Fruit fly (Drosophila melanogaster) S2 (cell line): Measurements from ENCODE around the gene CkIalpha.
A peak's percentile ranks its signal among the peaks of the same experiment; 100 is the strongest.

Source experiments
- CG8478 ChIP-seq: fragments of >200 bp; optimal IDR thresholded peaks from 2 replicates; lab custom pipeline; 2018
- CTCF ChIP-seq, 2 experiments: fragments of >200 bp; optimal IDR thresholded peaks; 2 replicates each; lab custom pipeline; 2018

CkIalpha gene

DNA sequence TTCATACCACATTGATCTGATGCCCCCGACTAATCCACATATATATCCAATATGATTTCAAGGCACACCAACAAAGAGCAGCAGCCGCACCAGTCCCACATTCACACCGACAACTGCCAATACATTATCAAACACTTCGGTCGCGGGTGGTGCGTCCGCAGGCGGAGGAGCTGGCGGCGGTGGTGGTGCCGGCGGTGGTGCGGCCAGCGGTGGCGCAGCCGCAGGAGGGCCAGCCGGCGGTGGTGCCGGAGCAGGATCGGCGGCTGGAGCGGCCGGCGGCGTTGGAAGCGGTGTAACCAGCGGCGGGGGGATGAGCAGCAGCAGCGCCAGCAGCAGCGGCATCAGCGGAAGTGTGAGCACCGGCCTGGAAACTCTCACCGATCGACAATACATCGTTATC, 1.8 kb upstream of the CkIalpha start:
- TF ChIP-seq CTCF (optimal IDR thresholded peaks at IDR 0.05; lab: Kevin White, UChicago) (no peak), CG8478 (lab: Kevin White, UChicago) (no peak)

DNA sequence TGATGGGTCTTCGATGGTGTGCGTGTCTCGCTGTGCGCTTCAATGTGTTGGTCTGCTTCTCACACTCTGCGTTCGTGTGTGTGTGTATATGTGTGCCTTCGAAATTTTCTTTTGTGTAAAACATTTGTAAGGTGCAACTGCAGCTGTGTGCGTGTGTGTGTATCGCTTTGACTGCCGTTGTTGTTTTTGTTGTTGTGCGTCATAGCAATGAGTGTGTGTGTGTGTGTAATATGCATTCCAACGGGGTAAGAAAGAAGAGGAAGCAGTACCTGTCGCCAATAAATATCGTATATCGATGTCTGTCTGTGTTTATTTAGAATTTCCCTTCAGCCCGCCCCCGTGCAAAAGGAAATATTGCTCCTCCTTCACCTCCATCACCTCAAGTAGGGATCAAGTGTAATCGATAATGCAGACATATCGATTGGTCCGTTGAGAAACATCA, 883 bp downstream of the CkIalpha start:
- TF ChIP-seq CTCF (optimal IDR thresholded peaks at IDR 0.05; lab: Kevin White, UChicago): no peak
- TF ChIP-seq CG8478 (lab: Kevin White, UChicago): no peak

DNA sequence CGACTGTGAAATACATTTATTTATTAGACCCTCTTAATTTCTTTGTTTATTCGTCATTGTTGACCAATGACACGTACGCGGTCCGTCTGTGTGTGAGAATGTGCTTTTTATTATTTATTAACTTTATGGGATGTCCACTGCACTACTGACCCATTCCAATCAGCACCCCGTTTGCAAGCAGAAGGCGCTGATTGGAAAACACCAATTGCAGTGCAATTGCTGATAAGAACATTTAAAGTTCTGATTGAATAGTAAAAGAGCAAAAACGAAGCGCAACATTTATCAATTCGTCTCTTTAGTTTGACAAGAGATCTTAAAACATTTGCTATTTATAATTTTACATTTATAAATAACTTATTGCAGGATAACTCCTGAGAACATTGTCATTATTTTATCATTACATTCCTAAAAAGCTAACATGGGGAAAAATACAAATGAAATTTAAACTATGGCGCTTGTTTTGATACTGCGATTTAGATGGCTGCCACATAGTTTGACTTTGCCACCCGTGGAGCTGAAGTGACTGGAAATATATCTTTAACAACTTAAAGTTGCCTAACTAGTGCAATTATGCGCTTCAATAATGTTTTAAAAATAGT, 5.1 kb downstream of the CkIalpha start:
- TF ChIP-seq CG8478 (lab: Kevin White, UChicago) (no peak), CTCF (optimal IDR thresholded peaks at IDR 0.05; lab: Kevin White, UChicago) (no peak)

DNA sequence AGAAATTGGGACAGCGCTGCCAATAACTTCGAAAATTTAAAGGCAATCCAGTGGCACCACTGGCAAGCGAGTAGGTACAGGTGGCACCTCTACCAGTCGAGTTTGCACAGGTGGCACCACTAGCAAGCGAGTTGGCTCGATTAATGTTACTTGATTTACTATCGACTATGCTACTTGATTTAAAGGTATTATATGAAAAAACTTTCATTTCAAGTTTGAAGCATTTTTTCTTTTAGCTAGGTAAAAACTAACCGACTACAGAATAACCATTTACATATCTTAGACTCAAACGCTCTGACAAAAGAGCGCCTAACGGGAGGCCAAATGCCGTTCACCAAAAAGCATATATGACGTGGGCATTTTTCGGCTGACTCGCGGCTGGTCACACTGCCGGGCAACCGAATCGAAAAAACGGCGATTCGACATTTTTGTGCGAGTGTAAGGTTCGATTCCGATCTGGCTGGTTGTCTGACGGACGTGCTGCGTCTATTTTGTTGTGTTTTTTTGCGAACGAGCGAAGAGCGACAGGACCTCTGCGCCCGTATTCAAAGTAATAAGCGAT, 5.7 kb downstream of the CkIalpha start, which contains the start of gene Tis11:
Tis11 (plus strand) TSS at position 417 of the 562 bp plus-strand sequence.
- no peak for TF ChIP-seq CG8478 (lab: Kevin White, UChicago)
- peak; percentile 72 to 78 for TF ChIP-seq CTCF (optimal IDR thresholded peaks at IDR 0.05; lab: Kevin White, UChicago)

DNA sequence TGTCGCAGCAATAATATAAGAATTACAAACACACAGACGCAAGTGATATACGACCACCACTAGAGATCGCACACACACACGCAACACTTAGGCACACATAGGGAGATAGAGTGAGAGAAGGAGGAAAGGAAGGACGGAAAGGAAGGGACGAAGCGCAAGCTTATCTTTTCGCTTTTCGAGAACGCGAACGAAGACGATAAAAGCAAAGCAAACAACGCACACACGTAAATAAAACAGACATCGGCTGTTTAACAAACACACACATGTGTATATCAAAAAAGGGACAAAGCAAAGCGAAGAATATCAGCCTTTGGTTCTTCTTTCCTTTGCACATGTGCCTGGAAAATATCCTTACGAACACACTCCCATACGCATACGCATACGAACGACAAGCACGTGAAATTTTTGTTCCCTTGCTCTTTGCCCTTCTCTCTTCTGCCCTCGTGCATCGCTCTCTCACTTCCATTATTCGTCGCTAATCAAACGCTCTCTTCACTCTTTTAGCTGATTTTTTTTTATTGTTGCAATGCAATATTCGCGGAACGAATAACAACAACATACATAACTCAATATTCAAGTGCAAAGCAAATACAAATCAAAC, 6.7 kb downstream of the CkIalpha start:
- TF ChIP-seq CTCF (optimal IDR thresholded peaks at IDR 0.05; lab: Kevin White, UChicago) (no peak), CG8478 (lab: Kevin White, UChicago) (no peak)

DNA sequence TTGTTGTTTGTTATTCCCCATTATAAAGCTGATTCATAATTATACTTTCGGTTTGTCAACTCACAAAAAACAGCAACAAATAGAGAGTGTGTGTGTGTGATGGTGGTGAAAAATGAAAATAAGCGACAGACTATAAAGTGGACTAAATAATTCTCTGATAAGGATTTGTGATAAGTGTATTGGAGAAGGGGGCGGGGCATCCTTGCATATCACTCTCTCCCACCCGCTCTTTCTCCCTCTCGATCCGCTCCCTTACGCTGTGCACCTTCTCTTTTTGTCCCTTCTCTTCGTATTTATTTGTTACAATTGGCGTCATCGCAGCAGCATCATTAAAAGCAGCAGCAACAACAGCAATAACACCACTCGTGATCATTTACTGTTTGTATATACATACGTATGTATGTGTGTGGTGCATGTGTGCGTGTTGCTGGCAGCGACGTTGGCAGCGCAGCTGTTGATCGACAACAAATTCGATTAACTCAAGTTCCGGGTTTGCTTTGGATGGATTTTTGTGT, 8.1 kb downstream of the CkIalpha start:
- TF ChIP-seq CTCF (optimal IDR thresholded peaks at IDR 0.05; lab: Kevin White, UChicago) (no peak), CG8478 (lab: Kevin White, UChicago) (no peak)

DNA sequence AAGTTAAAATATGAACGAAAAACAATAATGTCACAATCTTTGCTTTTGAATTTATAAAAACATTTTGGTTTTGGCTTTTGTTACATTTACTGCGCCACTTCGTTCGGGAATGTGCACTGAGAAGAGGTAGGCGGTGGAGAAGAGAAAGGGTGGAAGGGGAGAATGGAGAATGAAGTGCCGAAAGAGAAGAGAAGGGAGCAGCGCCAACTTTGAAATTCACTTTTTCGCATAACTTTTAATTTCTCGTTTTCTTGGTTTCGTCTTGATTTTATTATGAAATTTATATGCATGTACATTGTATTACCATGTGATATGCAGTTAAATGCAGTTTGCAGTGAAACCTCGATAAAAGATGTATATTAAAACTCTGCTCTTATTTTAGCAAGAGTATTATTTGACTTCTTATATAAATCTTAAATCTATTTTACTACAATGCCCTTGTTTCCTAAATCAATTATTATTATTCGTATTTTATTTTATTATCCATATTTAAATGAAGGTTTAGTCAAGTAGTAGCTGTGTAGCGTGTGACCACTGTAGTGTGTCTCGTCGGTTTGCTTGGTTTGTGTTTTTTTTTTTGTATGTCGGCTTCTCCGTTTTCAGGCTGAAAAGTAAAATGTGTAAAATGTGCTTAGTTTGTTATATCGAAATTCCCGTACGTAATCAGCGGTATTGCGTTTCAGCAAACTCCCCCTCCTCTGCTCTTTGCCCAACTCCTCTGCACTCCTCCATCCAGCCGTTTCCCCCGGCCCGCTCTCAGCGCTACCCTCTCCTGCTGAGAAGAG, 9.4 kb downstream of the CkIalpha start:
- TF ChIP-seq CG8478 (lab: Kevin White, UChicago) (no peak), CTCF (optimal IDR thresholded peaks at IDR 0.05; lab: Kevin White, UChicago) (no peak)

DNA sequence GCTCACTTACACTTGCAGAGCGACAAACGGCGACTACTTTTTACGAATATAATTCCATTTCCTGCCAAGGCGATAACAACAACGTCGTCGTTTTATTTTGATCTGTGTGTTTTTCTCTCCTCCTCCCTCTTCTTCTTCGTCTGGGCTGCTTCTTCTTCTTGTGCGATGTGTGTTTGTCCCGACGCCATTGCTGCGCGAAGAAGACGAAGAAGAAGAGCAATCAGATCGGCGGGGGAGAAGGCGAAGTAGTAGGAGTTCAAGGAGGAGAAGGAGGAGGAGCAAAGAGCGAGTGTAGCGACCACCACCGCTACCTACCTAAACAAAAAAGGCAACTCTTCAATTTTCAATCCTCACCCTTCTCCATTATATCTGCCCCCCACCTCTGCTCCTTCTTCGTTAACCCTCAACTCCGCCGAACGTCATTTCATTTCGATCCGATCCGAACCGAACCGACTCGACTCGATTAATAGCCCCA, 10.1 kb downstream of the CkIalpha start:
- TF ChIP-seq CTCF (optimal IDR thresholded peaks at IDR 0.05; lab: Kevin White, UChicago) (no peak), CG8478 (lab: Kevin White, UChicago) (no peak)

DNA sequence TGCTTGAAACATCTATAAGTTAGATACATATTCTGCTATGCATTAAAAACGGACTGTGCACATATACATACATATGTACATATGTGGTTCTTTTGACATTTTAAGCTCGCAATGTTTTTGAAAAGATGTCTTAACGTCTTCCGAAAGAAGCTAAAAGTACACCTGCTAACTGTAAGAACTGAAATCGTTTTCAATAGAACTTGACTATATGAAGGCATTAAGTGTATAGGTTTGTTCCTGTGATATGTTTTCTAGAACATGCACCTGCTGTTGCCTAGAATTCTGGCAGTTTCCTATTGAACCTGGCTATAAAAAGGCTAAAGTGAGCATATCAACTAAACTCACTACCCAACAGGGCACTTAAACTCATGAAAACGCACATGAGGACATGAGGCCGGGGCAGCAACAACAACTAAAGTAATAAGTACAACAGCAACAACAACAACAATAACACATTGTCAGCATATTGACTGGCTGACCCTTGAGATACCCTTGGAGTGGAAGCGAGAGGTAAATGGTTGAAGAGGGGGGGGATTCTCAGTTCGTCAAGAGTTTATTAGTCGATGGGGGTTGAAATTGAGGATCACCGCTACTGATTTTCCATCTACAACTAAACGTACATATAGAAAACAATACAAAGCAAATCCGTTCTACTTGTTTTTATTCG, 10.8 kb downstream of the CkIalpha start:
- TF ChIP-seq CG8478 (lab: Kevin White, UChicago): no peak
- TF ChIP-seq CTCF (optimal IDR thresholded peaks at IDR 0.05; lab: Kevin White, UChicago): no peak

DNA sequence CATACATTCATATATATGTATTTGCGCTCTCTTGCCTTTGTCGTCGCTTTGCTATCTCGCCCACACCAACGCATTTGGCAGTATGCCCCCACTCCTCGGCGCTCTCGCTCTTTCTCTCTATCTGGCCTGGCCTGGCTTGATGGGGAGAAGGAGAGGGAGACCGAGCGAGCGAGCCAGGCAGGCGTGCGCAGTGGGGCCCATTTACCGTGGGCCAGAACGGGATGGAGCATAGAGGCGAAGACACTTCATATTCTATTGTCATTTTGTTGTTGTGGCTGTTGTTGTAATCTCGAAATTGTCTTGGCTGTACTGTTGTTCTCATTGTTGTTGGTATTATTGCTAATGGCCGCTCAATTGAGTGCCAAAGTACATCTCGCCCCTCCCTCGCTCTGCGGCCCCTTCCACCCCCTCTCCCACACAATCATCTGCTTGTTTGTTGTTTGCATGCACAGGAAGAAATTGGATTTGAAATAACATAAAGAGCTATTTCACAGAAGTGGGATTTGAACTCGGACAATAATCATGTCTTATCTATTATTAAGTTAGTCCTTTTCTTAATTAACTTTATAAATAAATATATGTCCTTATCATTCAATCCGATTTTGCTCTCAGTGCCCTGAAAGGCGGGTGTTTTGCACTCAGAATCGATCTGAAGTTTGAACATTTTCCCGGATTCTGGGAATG, 11.8 kb downstream of the CkIalpha start:
- TF ChIP-seq CG8478 (lab: Kevin White, UChicago) (peak; percentile 81), CTCF (optimal IDR thresholded peaks at IDR 0.05; lab: Kevin White, UChicago) (no peak)

DNA sequence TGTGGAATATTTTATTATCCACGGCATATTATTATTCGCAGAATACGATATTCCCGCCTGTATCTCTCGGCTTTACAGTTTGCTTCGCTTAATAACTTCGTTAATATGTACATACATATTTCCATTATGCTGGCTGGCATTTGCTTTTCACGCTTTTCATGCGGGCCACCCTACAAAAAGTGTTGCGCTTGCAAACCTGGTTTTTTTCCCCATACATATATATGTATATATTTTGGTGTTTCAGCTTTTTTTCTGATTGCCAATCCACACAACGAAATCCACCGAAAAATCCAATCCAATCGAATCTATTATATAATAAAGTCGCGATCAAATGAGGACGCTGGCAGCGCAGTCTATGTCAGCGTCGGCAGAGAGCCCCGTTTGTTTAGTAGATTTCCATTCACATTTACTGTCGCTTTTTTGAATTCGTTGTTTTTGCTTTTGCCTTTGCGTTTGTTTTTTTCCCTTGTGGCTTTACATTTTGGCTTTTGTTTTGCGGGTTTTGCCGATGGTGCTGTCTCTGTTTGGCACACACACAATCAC, 12.4 kb downstream of the CkIalpha start:
- TF ChIP-seq CG8478 (lab: Kevin White, UChicago) (no peak), CTCF (optimal IDR thresholded peaks at IDR 0.05; lab: Kevin White, UChicago) (no peak)

DNA sequence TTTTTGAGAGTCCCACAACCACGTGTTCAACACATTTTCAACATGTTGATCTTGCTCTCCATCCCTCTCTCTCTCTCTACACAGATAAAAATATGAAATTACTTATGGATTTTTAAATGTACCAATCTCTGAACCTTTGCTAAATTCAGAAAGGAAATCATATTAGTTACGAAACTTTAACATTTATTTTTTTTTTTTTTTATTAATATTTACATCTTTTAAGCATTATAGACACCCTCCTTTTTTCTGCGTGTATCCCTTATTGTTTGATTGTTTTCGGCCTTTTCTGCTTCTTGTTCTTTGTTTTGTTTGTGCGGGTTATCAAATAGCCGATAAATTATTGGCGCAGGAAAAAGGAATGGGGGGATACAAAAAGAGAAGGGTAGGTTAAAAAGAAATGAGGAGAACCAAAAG, 13.1 kb downstream of the CkIalpha start:
- TF ChIP-seq CTCF (optimal IDR thresholded peaks at IDR 0.05; lab: Kevin White, UChicago): no peak
- TF ChIP-seq CG8478 (lab: Kevin White, UChicago): no peak

DNA sequence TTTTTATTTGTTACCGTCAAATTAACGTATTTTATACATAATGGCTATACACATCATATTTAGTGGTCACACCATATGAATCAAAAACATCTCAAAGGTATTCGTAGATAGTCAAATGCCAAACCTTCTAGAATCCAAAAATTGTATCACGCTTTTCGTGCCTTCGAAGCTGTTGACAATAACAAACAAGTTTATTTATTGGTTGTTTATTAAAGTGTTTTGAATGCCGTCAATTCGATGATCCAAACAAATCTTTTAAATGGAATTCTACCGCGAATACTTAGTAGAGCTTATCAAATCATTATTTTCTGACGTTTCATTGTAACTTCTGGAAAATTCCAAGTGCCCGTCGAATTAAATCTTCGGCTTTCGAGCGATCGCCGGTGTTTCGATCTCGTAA, 13.6 kb downstream of the CkIalpha start:
- no peak for TF ChIP-seq CG8478 (lab: Kevin White, UChicago)
- no peak for TF ChIP-seq CTCF (optimal IDR thresholded peaks at IDR 0.05; lab: Kevin White, UChicago)
